Fruit fly (Drosophila melanogaster) whole organism, pupa: ENCODE results near the gene boss.

Experiments used
- CG10348 ChIP-seq: fragments of 200-800 bp; sonication (Bioruptor generic); IDR thresholded peaks from 2 replicates; pipeline ENCODE4 v1.3.6; 2022; ENCODE audit warnings: missing biosample characterization, missing genetic modification characterization
- CG12605 ChIP-seq: fragments of 200-800 bp; sonication (Bioruptor generic); IDR thresholded peaks from 2 replicates; pipeline ENCODE4 v1.3.6; 2022; ENCODE audit warnings: missing biosample characterization, missing genetic modification characterization
- CG13204 ChIP-seq: fragments of 200-800 bp; sonication (Bioruptor generic); optimal IDR thresholded peaks from 2 replicates; lab custom pipeline; 2018; ENCODE audit warnings: missing biosample characterization, mild to moderate bottlenecking, missing genetic modification characterization, moderate library complexity
- CG14655 ChIP-seq: fragments of 200-800 bp; sonication (Bioruptor generic); optimal IDR thresholded peaks from 3 replicates; lab custom pipeline; 2017; ENCODE audit warnings: mild to moderate bottlenecking, missing biosample characterization, missing genetic modification reagents, missing genetic modification characterization
- CG15710 ChIP-seq: fragments of 200-800 bp; sonication (Bioruptor generic); optimal IDR thresholded peaks from 2 replicates; lab custom pipeline; 2018; ENCODE audit warnings: missing biosample characterization, mild to moderate bottlenecking, missing genetic modification characterization, moderate library complexity
- CG17806 ChIP-seq: fragments of 200-800 bp; sonication (Bioruptor generic); optimal IDR thresholded peaks from 2 replicates; lab custom pipeline; 2018; ENCODE audit warnings: missing biosample characterization, mild to moderate bottlenecking, missing genetic modification characterization, moderate library complexity
- CG32121 ChIP-seq: fragments of 200-800 bp; sonication (Bioruptor generic); IDR thresholded peaks from 2 replicates; pipeline ENCODE4 v1.3.6; 2022; ENCODE audit warnings: missing biosample characterization, missing genetic modification characterization
- CG34367 ChIP-seq: fragments of 200-800 bp; sonication (Bioruptor generic); optimal IDR thresholded peaks from 2 replicates; lab custom pipeline; 2018; ENCODE audit warnings: missing biosample characterization, mild to moderate bottlenecking, missing genetic modification characterization
- CG4496 ChIP-seq: fragments of 200-800 bp; sonication (Bioruptor generic); IDR thresholded peaks from 3 replicates; pipeline ENCODE4 v1.3.6; 2022; ENCODE audit warnings: missing biosample characterization, missing genetic modification characterization
- CG8159 ChIP-seq: fragments of 200-800 bp; sonication (Bioruptor generic); optimal IDR thresholded peaks from 3 replicates; lab custom pipeline; 2018; ENCODE audit warnings: missing biosample characterization, mild to moderate bottlenecking, missing genetic modification characterization, moderate library complexity
- CG8301 ChIP-seq: fragments of 200-800 bp; sonication (Bioruptor generic); optimal IDR thresholded peaks from 2 replicates; lab custom pipeline; 2018; ENCODE audit warnings: missing biosample characterization, mild to moderate bottlenecking, missing genetic modification characterization
- CG9948 ChIP-seq: fragments of 200-800 bp; sonication (Bioruptor generic); optimal IDR thresholded peaks from 2 replicates; lab custom pipeline; 2018; ENCODE audit warnings: missing biosample characterization, mild to moderate bottlenecking, missing genetic modification characterization, moderate library complexity
- D1 ChIP-seq: fragments of 200-800 bp; sonication (Bioruptor generic); optimal IDR thresholded peaks from 2 replicates; lab custom pipeline; 2018; ENCODE audit warnings: missing biosample characterization, mild to moderate bottlenecking, missing genetic modification characterization, moderate library complexity
- EcR ChIP-seq: fragments of 200-800 bp; sonication (Bioruptor generic); optimal IDR thresholded peaks from 3 replicates; lab custom pipeline; 2019; ENCODE audit warnings: missing biosample characterization, missing genetic modification characterization, mild to moderate bottlenecking, moderate library complexity, missing genetic modification reagents
- Ets98B ChIP-seq: fragments of 200-800 bp; sonication (Bioruptor generic); IDR thresholded peaks from 2 replicates; pipeline ENCODE4 v1.3.6; 2022; ENCODE audit warnings: missing biosample characterization, missing genetic modification characterization
- Pif1A ChIP-seq: fragments of 200-800 bp; sonication (Bioruptor generic); optimal IDR thresholded peaks from 3 replicates; lab custom pipeline; 2016; ENCODE audit warnings: missing biosample characterization, missing genetic modification characterization
- Pif1B ChIP-seq: fragments of 200-800 bp; sonication (Bioruptor generic); optimal IDR thresholded peaks from 3 replicates; lab custom pipeline; 2016; ENCODE audit warnings: missing biosample characterization, missing genetic modification characterization
- Snoo ChIP-seq: fragments of 200-800 bp; sonication (Bioruptor generic); optimal IDR thresholded peaks from 3 replicates; lab custom pipeline; 2017; ENCODE audit warnings: missing biosample characterization, mild to moderate bottlenecking, missing genetic modification characterization, inconsistent platforms
- fd96Ca ChIP-seq: fragments of 200-800 bp; sonication (Bioruptor generic); IDR thresholded peaks from 3 replicates; pipeline ENCODE4 v1.3.6; 2022; ENCODE audit warnings: missing biosample characterization, missing genetic modification characterization
- gl ChIP-seq: fragments of 200-800 bp; sonication (Bioruptor generic); optimal IDR thresholded peaks from 2 replicates; lab custom pipeline; 2018; ENCODE audit warnings: missing biosample characterization, mild to moderate bottlenecking, missing genetic modification characterization
- rn ChIP-seq: fragments of 200-800 bp; sonication (Bioruptor generic); IDR thresholded peaks from 2 replicates; pipeline ENCODE4 v1.3.6; 2022; ENCODE audit warnings: missing biosample characterization, missing genetic modification characterization

The boss gene

DNA sequence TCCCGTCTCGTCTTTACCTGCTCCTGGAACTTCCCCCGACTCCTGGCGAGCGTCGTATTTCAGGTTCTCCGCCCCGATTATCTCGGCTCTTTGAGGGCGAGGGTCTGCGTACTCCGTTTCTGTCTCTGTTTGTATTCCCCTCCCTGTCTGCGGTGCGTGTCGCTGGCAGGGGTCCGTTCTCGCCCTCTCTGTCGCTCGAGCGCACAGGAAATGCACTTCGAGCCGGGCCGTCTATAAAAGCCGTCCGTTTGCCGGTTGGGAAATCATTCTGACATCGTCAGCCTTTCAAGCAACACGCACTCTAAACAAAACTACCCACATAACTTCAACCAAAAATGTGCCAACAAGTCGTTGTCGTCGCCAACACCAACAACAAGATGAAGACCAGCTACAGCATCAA lies 48.8 kb downstream of the boss start:
- TF ChIP-seq CG10348 (GFP tag; lab: Robert Waterston, UW) (no peak), CG15710 (tag; lab: Kevin White, UChicago) (no peak), EcR (GFP tag; lab: Kevin White, UChicago) (peak; percentile 57), Snoo (no peak), CG13204 (GFP tag; lab: Kevin White, UChicago) (peak; percentile 95), Pif1B (GFP tag; lab: Kevin White, UChicago) (no peak), rn (GFP tag; lab: Robert Waterston, UW) (no peak)

DNA sequence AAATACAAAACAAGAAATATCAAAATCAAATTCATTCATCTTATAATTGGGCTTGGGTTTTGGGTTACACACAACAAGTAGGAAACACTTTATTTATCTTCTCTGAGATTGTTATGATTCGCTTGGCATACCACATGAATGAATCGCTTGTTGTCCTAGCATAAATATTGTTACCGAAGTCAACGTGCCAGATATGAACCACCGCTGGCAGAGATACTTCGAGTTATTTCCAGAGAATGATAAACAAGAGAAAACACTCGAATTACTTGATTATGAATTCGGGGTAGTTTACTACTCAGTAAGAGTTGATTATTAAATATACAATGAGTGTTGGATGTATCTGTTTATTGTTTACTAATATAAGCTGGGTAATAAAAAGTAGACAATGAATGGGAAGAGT lies 49.7 kb downstream of the boss start:
- peak; percentile 38 for TF ChIP-seq EcR (GFP tag; lab: Kevin White, UChicago)
- no peak for TF ChIP-seq CG32121 (GFP tag; lab: Robert Waterston, UW)
- TF ChIP-seq CG13204 (GFP tag; lab: Kevin White, UChicago) = no peak
- TF ChIP-seq gl (tag; lab: Kevin White, UChicago) = no peak
- TF ChIP-seq Pif1A = peak; percentile 18
- no peak for TF ChIP-seq CG14655 (GFP tag; lab: Kevin White, UChicago)
- TF ChIP-seq CG12605 = no peak
- TF ChIP-seq CG34367 (tag; lab: Kevin White, UChicago) = no peak

DNA sequence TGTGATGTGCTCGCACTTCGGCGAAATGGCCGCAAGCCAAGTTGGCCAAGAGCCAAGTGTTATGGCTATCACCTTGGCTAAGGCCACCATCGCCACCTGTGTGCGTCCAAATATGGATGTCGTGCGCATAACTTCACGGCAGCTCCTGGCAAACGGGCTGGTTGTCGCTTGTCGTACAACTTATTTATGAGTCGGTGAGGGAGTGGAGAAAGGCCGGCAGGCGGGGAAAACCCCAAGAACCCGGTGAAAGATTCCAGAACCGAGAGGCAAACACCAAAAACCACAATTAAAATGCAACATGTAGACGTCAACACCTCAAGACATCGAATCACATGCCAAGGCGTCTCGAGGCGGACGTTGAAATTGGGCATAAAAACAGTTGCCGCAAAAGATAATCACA lies 50.5 kb downstream of the boss start:
- TF ChIP-seq Pif1B (GFP tag; lab: Kevin White, UChicago) = no peak
- TF ChIP-seq CG12605 = no peak
- no peak for TF ChIP-seq CG15710 (tag; lab: Kevin White, UChicago)
- no peak for TF ChIP-seq CG8159
- TF ChIP-seq CG13204 (GFP tag; lab: Kevin White, UChicago) = no peak
- no peak for TF ChIP-seq CG9948
- no peak for TF ChIP-seq CG14655 (GFP tag; lab: Kevin White, UChicago)
- TF ChIP-seq fd96Ca (GFP tag; lab: Robert Waterston, UW) = no peak
- TF ChIP-seq CG34367 (tag; lab: Kevin White, UChicago) = no peak

DNA sequence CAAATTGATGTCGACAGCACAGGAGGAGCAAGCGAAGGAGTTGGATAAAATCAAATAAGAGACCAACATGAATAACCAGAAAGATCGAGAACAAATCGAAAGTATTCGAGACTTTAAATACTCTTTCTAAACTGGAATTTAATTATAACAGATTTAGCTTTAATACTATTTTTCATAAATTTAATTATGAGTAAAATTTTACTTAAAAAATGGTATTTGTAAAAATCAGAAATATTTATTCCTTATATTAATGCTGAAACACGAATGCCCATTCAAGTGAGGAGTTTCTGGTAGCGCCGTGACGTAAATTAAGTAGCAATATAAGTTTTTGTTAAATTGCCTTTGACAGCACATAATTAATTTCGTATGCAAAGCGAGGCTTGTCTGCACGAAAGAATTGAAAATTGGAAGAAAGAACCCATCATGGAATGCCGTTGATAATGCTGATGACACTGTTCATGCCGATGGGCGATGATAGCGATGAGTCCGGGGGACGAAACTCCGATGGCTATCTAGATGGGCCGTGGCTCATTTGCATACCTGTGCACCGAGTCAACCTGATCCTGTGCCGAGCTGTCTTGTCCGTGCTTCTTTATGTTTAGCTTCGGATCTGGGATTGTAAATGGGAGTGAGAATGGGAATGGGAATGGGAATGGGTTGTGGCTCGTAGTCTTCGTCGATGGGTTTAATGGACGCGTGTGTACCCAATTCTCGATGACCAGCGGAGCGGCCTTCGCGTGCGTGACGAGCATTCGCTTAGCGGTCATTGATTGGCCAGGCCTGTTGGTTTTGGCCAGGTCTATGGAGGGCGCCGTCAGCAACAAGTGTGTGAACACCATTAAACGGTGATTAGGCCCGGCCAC lies 51.2 kb downstream of the boss start:
- peak; percentile 68 for TF ChIP-seq CG9948
- peak; percentile 75 for TF ChIP-seq CG15710 (tag; lab: Kevin White, UChicago)
- TF ChIP-seq Pif1B (GFP tag; lab: Kevin White, UChicago) = peak; percentile 18
- no peak for TF ChIP-seq CG32121 (GFP tag; lab: Robert Waterston, UW)
- TF ChIP-seq EcR (GFP tag; lab: Kevin White, UChicago) = peak; percentile 90
- peak; percentile 65; the same call in 1 of the 3 replicates for TF ChIP-seq CG4496 (GFP tag; lab: Robert Waterston, UW)
- peak; percentile 76 for TF ChIP-seq CG17806 (tag; lab: Kevin White, UChicago)
- no peak for TF ChIP-seq rn (GFP tag; lab: Robert Waterston, UW)
- TF ChIP-seq CG13204 (GFP tag; lab: Kevin White, UChicago) = peak; percentile 40
- peak; percentile 73 for TF ChIP-seq CG8159
- no peak for TF ChIP-seq CG12605
- peak; percentile 37 for TF ChIP-seq Snoo
- TF ChIP-seq CG10348 (GFP tag; lab: Robert Waterston, UW) = no peak
- peak; percentile 42 for TF ChIP-seq D1 (tag; lab: Kevin White, UChicago)
- TF ChIP-seq gl (tag; lab: Kevin White, UChicago) = no peak
- TF ChIP-seq Ets98B (GFP tag; lab: Robert Waterston, UW) = no peak
- peak; percentile 66 for TF ChIP-seq CG8301 (tag; lab: Kevin White, UChicago)
- peak; percentile 67 for TF ChIP-seq CG14655 (GFP tag; lab: Kevin White, UChicago)
- TF ChIP-seq Pif1A = peak; percentile 30
- TF ChIP-seq fd96Ca (GFP tag; lab: Robert Waterston, UW) = 0 out of 3 replicates have a peak, but pooled peaks have one; percentile 13
- TF ChIP-seq CG34367 (tag; lab: Kevin White, UChicago) = peak; percentile 54

DNA sequence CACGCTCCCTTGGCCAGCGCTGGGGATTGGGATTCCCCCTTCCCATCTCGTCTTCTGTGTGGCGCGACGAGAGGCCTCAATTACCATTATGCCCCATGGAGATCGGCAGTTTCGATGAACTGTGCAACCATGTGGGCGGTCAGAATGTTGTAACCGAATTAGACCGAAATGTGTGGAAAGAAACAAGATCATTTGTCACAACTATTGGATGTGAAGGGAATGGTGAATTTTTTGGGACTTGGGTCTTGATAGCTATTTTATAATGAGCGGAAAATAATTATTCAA lies 51.8 kb downstream of the boss start:
- TF ChIP-seq CG14655 (GFP tag; lab: Kevin White, UChicago) (no peak), CG9948 (no peak), Ets98B (GFP tag; lab: Robert Waterston, UW) (no peak), CG12605 (no peak), fd96Ca (GFP tag; lab: Robert Waterston, UW) (no peak), CG13204 (GFP tag; lab: Kevin White, UChicago) (no peak), CG10348 (GFP tag; lab: Robert Waterston, UW) (no peak), gl (tag; lab: Kevin White, UChicago) (no peak), CG34367 (tag; lab: Kevin White, UChicago) (no peak), Pif1B (GFP tag; lab: Kevin White, UChicago) (no peak), CG32121 (GFP tag; lab: Robert Waterston, UW) (no peak), CG8159 (no peak)

DNA sequence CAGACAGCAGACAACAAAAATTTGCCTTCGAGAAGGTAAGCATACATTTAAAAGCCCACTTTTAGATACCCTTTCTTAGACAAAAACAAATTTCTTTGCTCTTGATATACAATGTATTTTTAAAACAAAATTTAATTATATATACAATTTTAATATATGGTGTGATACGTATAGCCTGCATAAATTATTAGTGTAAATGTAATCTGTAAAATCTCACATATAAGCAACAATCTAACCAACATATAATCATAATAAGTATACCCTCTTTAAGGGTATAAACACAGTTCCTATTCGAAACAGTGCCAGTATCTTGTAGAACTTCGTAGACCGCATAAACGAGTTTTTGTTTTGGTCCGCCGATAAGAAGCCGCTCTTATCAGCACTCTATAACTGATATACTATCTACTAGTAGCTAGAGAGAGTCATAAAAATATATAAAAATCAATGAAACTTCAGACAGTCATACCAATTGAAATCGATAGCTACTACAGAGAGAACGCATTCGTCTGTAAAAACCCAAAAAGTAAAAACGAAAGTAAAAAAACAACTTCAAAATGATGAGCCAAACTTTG lies 52.6 kb downstream of the boss start, which contains the start of gene Kaz-m1:
Kaz-m1 (plus strand) TSS at position 460 of the 572 bp plus-strand sequence.
- TF ChIP-seq CG14655 (GFP tag; lab: Kevin White, UChicago) (peak; percentile 25), rn (GFP tag; lab: Robert Waterston, UW) (no peak), CG17806 (tag; lab: Kevin White, UChicago) (peak; percentile 16), CG8159 (peak; percentile 50), CG15710 (tag; lab: Kevin White, UChicago) (peak; percentile 1), Ets98B (GFP tag; lab: Robert Waterston, UW) (no peak), CG9948 (peak; percentile 25), gl (tag; lab: Kevin White, UChicago) (no peak)
